Fruit fly (Drosophila melanogaster) whole organism, prepupa: ENCODE results near the gene PGRP-LA.

ENCODE experiments used
- CG11294 ChIP-seq: fragments of 200-800 bp; sonication (Bioruptor generic); IDR thresholded peaks from 2 replicates; pipeline ENCODE4 v1.3.6; 2022; ENCODE audit warnings: missing biosample characterization, missing genetic modification characterization
- CG11902 ChIP-seq: fragments of 200-800 bp; sonication (Bioruptor generic); optimal IDR thresholded peaks from 3 replicates; lab custom pipeline; 2016; ENCODE audit warnings: missing biosample characterization, missing genetic modification characterization
- CG15336 ChIP-seq: fragments of 200-800 bp; sonication (Bioruptor generic); IDR thresholded peaks from 2 replicates; pipeline ENCODE4 v1.3.6; 2022; ENCODE audit warnings: missing biosample characterization, missing genetic modification characterization
- CG1621 ChIP-seq: fragments of 200-800 bp; sonication (Bioruptor generic); optimal IDR thresholded peaks from 3 replicates; lab custom pipeline; 2018; ENCODE audit warnings: missing biosample characterization, mild to moderate bottlenecking, missing genetic modification characterization
- CG16779 ChIP-seq: fragments of 200-800 bp; sonication (Bioruptor generic); optimal IDR thresholded peaks from 3 replicates; lab custom pipeline; 2017; ENCODE audit warnings: missing biosample characterization, mild to moderate bottlenecking, missing genetic modification characterization
- CG3032 ChIP-seq: fragments of 200-800 bp; optimal IDR thresholded peaks from 2 replicates; lab custom pipeline; 2019; ENCODE audit warnings: missing biosample characterization, mild to moderate bottlenecking, missing genetic modification characterization, moderate library complexity
- CG32006 ChIP-seq: fragments of 200-800 bp; sonication (Bioruptor generic); optimal IDR thresholded peaks from 3 replicates; lab custom pipeline; 2017; ENCODE audit warnings: missing biosample characterization, mild to moderate bottlenecking, missing genetic modification characterization
- CG3919 ChIP-seq: fragments of 200-800 bp; sonication (Bioruptor generic); optimal IDR thresholded peaks from 3 replicates; lab custom pipeline; 2016; ENCODE audit warnings: missing biosample characterization, missing genetic modification characterization
- CG6163 ChIP-seq: fragments of 200-800 bp; sonication (Bioruptor generic); IDR thresholded peaks from 3 replicates; pipeline ENCODE4 v1.3.6; 2022; ENCODE audit warnings: missing biosample characterization, missing genetic modification characterization
- CG6792 ChIP-seq: fragments of 200-800 bp; sonication (Bioruptor generic); optimal IDR thresholded peaks from 3 replicates; lab custom pipeline; 2016; ENCODE audit warnings: missing biosample characterization, missing genetic modification characterization
- CG6808 ChIP-seq: fragments of 200-800 bp; sonication (Bioruptor generic); optimal IDR thresholded peaks from 3 replicates; lab custom pipeline; 2017; ENCODE audit warnings: missing biosample characterization, missing genetic modification characterization, mild to moderate bottlenecking, moderate library complexity, missing genetic modification reagents
- CG7368 ChIP-seq: fragments of 200-800 bp; sonication (Bioruptor generic); optimal IDR thresholded peaks from 3 replicates; lab custom pipeline; 2016; ENCODE audit warnings: missing biosample characterization, missing genetic modification characterization
- CG8119 ChIP-seq: fragments of 200-800 bp; sonication (Bioruptor generic); IDR thresholded peaks from 3 replicates; pipeline ENCODE4 v1.3.6; 2022; ENCODE audit warnings: missing biosample characterization, missing genetic modification characterization
- CG8319 ChIP-seq: fragments of 200-800 bp; sonication (Bioruptor generic); optimal IDR thresholded peaks from 3 replicates; lab custom pipeline; 2016; ENCODE audit warnings: missing biosample characterization, missing genetic modification characterization
- Eip75B ChIP-seq: fragments of 200-800 bp; sonication (Bioruptor generic); optimal IDR thresholded peaks from 3 replicates; lab custom pipeline; 2016; ENCODE audit warnings: missing biosample characterization, missing genetic modification characterization
- Eip78C ChIP-seq: fragments of 200-800 bp; sonication (Bioruptor generic); peaks from one replicate; lab custom pipeline; 2016; ENCODE audit warnings: missing biosample characterization, missing genetic modification characterization
- Eip93F ChIP-seq: fragments of 200-800 bp; sonication (Bioruptor generic); optimal IDR thresholded peaks from 2 replicates; lab custom pipeline; 2016; ENCODE audit warnings: missing biosample characterization, mild to moderate bottlenecking, missing genetic modification characterization
- Ets96B ChIP-seq: fragments of 200-800 bp; optimal IDR thresholded peaks from 2 replicates; lab custom pipeline; 2019; ENCODE audit warnings: missing biosample characterization, mild to moderate bottlenecking, missing genetic modification characterization, moderate library complexity
- Gug ChIP-seq: fragments of 200-800 bp; sonication (Bioruptor generic); IDR thresholded peaks from 2 replicates; pipeline ENCODE4 v1.3.6; 2022; ENCODE audit warnings: missing biosample characterization, missing genetic modification characterization
- Hr39 ChIP-seq: fragments of 200-800 bp; sonication (Bioruptor generic); optimal IDR thresholded peaks from 2 replicates; lab custom pipeline; 2016; ENCODE audit warnings: missing biosample characterization, missing genetic modification characterization
- Hr4 ChIP-seq: fragments of 200-800 bp; sonication (Bioruptor generic); optimal IDR thresholded peaks from 3 replicates; lab custom pipeline; 2016; ENCODE audit warnings: missing biosample characterization, missing genetic modification characterization
- Lpt ChIP-seq: fragments of 200-800 bp; sonication (Bioruptor generic); optimal IDR thresholded peaks from 3 replicates; lab custom pipeline; 2016; ENCODE audit warnings: missing biosample characterization, missing genetic modification characterization
- OdsH ChIP-seq: fragments of 200-800 bp; sonication (Bioruptor generic); optimal IDR thresholded peaks from 3 replicates; lab custom pipeline; 2016; ENCODE audit warnings: missing biosample characterization, missing genetic modification characterization
- Smox ChIP-seq: fragments of 200-800 bp; sonication (Bioruptor generic); optimal IDR thresholded peaks from 3 replicates; lab custom pipeline; 2016; ENCODE audit warnings: missing biosample characterization, missing genetic modification characterization
- Sox102F ChIP-seq: fragments of 200-800 bp; sonication (Bioruptor generic); optimal IDR thresholded peaks from 2 replicates; lab custom pipeline; 2016; ENCODE audit warnings: missing biosample characterization, mild to moderate bottlenecking, missing genetic modification characterization
- Sox14 ChIP-seq: fragments of 200-800 bp; sonication (Bioruptor generic); optimal IDR thresholded peaks from 3 replicates; lab custom pipeline; 2016; ENCODE audit warnings: missing biosample characterization, missing genetic modification characterization
- achi ChIP-seq: fragments of 200-800 bp; sonication (Bioruptor generic); optimal IDR thresholded peaks from 3 replicates; lab custom pipeline; 2016; ENCODE audit warnings: missing biosample characterization, missing genetic modification characterization
- acj6 ChIP-seq: fragments of 200-800 bp; sonication (Bioruptor generic); optimal IDR thresholded peaks from 3 replicates; lab custom pipeline; 2016; ENCODE audit warnings: missing biosample characterization, missing genetic modification characterization
- cyc ChIP-seq: fragments of 200-800 bp; sonication (Bioruptor generic); optimal IDR thresholded peaks from 3 replicates; lab custom pipeline; 2016; ENCODE audit warnings: missing biosample characterization, missing genetic modification characterization
- dsx ChIP-seq: fragments of 200-800 bp; optimal IDR thresholded peaks from 3 replicates; lab custom pipeline; 2019; ENCODE audit warnings: missing biosample characterization, mild to moderate bottlenecking, missing genetic modification characterization, moderate library complexity; ENCODE audit not compliant: poor library complexity, severe bottlenecking
- eg ChIP-seq: fragments of 200-800 bp; sonication (Bioruptor generic); IDR thresholded peaks from 3 replicates; pipeline ENCODE4 v1.3.6; 2022; ENCODE audit warnings: missing biosample characterization, missing genetic modification characterization
- esn ChIP-seq: fragments of 200-800 bp; sonication (Bioruptor generic); optimal IDR thresholded peaks from 2 replicates; lab custom pipeline; 2016; ENCODE audit warnings: missing biosample characterization, mild to moderate bottlenecking, missing genetic modification characterization, moderate library complexity
- fd59A ChIP-seq: fragments of 200-800 bp; sonication (Bioruptor generic); optimal IDR thresholded peaks from 2 replicates; lab custom pipeline; 2017; ENCODE audit warnings: missing biosample characterization, mild to moderate bottlenecking, missing genetic modification characterization, missing genetic modification reagents
- fkh ChIP-seq: fragments of 200-800 bp; sonication (Bioruptor generic); optimal IDR thresholded peaks from 3 replicates; lab custom pipeline; 2017; ENCODE audit warnings: missing biosample characterization, mild to moderate bottlenecking, missing genetic modification characterization, moderate library complexity
- lz ChIP-seq: fragments of 200-800 bp; sonication (Bioruptor generic); optimal IDR thresholded peaks from 3 replicates; lab custom pipeline; 2016; ENCODE audit warnings: missing biosample characterization, missing genetic modification characterization
- net ChIP-seq: fragments of 200-800 bp; sonication (Bioruptor generic); optimal IDR thresholded peaks from 3 replicates; lab custom pipeline; 2016; ENCODE audit warnings: missing biosample characterization, missing genetic modification characterization
- pdm3 ChIP-seq: fragments of 200-800 bp; sonication (Bioruptor generic); optimal IDR thresholded peaks from 3 replicates; lab custom pipeline; 2016; ENCODE audit warnings: missing biosample characterization, missing genetic modification characterization
- ss ChIP-seq, 2 experiments: fragments of 200-800 bp; sonication (Bioruptor generic); optimal IDR thresholded peaks; 2 replicates in 1 of 2; 3 replicates in 1 of 2; lab custom pipeline; 2017 to 2018; ENCODE audit warnings: mild to moderate bottlenecking in 2 of 2, missing biosample characterization in 2 of 2, missing genetic modification characterization in 2 of 2, moderate library complexity in 1 of 2
- svp ChIP-seq: fragments of 200-800 bp; sonication (Bioruptor generic); peaks from one replicate; lab custom pipeline; 2016; ENCODE audit warnings: missing biosample characterization, missing genetic modification characterization
- topi ChIP-seq: fragments of 200-800 bp; sonication (Bioruptor generic); optimal IDR thresholded peaks from 3 replicates; lab custom pipeline; 2016; ENCODE audit warnings: missing biosample characterization, missing genetic modification characterization
- vri ChIP-seq: fragments of 200-800 bp; sonication (Bioruptor generic); optimal IDR thresholded peaks from 3 replicates; lab custom pipeline; 2016; ENCODE audit warnings: missing biosample characterization, mild to moderate bottlenecking, missing genetic modification characterization

PGRP-LA gene

dm6 chr3L:9357830-9358712, 23.9 kb downstream of the PGRP-LA start (continued):
- TF ChIP-seq ss (GFP tag; optimal IDR thresholded peaks at IDR 0.05; lab: Kevin White, UChicago) (peak; percentile 48 to 77), net (peak; percentile 34)

DNA sequence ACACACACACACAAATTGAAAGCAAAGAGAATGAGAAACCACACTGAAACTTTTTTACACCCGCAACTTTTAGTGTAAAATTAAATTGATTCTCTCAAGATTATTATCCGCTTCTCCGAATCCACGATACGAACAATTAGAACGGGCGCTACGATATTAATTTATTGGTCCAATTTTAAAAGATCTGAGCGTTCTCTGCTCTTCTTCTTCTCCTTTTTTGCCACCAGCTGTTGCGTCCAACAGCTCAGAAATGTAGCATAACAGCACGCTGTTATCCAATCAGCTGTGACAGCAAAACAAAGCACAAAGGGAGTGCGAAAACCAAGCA, 24.5 kb downstream of the PGRP-LA start, which contains the start of the genes UGP and Svip:
Gene UGP, minus strand, starts transcription at position 223 of the 328 bp plus-strand sequence.
Gene Svip, plus strand, starts transcription at position 287 of the 328 bp plus-strand sequence.
- TF ChIP-seq CG6808 (GFP tag; lab: Kevin White, UChicago) (no peak), CG6163 (GFP tag; lab: Robert Waterston, UW) (peak; percentile 56; the same call in 1 of the 3 replicates), CG11294 (no peak), CG6792 (GFP tag; lab: Kevin White, UChicago) (no peak), Eip78C (peak; percentile 71), pdm3 (GFP tag; lab: Kevin White, UChicago) (no peak), net (peak; percentile 53), svp (GFP tag; lab: Kevin White, UChicago) (no peak), Lpt (GFP tag; lab: Kevin White, UChicago) (no peak), fkh (no peak), Sox14 (GFP tag; lab: Kevin White, UChicago) (peak; percentile 93), CG16779 (no peak), vri (GFP tag; lab: Kevin White, UChicago) (no peak), CG11902 (no peak), CG3919 (peak; percentile 60), Hr4 (GFP tag; lab: Kevin White, UChicago) (peak; percentile 64), Eip75B (peak; percentile 35), Eip93F (no peak), esn (GFP tag; lab: Kevin White, UChicago) (peak; percentile 57), CG1621 (tag; lab: Kevin White, UChicago) (no peak), cyc (no peak), eg (GFP tag; lab: Robert Waterston, UW) (peak; percentile 68; the same call in 2 of the 3 replicates), Smox (GFP tag; lab: Kevin White, UChicago) (no peak), CG15336 (GFP tag; lab: Robert Waterston, UW) (peak; percentile 45; the same call in 1 of the 2 replicates), CG32006 (GFP tag; lab: Kevin White, UChicago) (no peak), dsx (GFP tag; lab: Kevin White, UChicago) (no peak), Gug (GFP tag; lab: Robert Waterston, UW) (no peak), CG8119 (peak; percentile 43; the same call in 2 of the 3 replicates), OdsH (GFP tag; lab: Kevin White, UChicago) (peak; percentile 17), CG7368 (GFP tag; lab: Kevin White, UChicago) (peak; percentile 6), Sox102F (GFP tag; lab: Kevin White, UChicago) (peak; percentile 19), topi (GFP tag; lab: Kevin White, UChicago) (peak; percentile 39), Ets96B (tag; lab: Kevin White, UChicago) (peak; percentile 10), CG3032 (tag; lab: Kevin White, UChicago) (peak; percentile 0), CG8319 (GFP tag; lab: Kevin White, UChicago) (no peak), Hr39 (GFP tag; lab: Kevin White, UChicago) (peak; percentile 10), achi (peak; percentile 39), lz (peak; percentile 34), fd59A (GFP tag; lab: Kevin White, UChicago) (no peak), acj6 (GFP tag; lab: Kevin White, UChicago) (no peak)
